Worm (Caenorhabditis elegans) whole organism, midembryonic: ENCODE data around the gene hrg-6.

Experiments used
- flt-1 ChIP-seq: fragments of 200-800 bp; sonication (Bioruptor generic); IDR thresholded peaks from 2 replicates; pipeline ENCODE4 v1.3.6; 2022; ENCODE audit warnings: missing genetic modification characterization, missing compliant biosample characterization
- med-1 ChIP-seq: sonication (generic microtip); optimal IDR thresholded peaks from 2 replicates; lab custom pipeline; 2017; ENCODE audit warnings: missing genetic modification characterization, mild to moderate bottlenecking, missing compliant biosample characterization, antibody characterized with exemption, missing genetic modification reagents; ENCODE audit not compliant: insufficient read depth
- ref-1 ChIP-seq: fragments of 200-800 bp; sonication (Bioruptor generic); conservative IDR thresholded peaks from 2 replicates; pipeline ENCODE4 v1.3.6; 2022; ENCODE audit warnings: missing genetic modification reagents, missing genetic modification characterization, missing compliant biosample characterization
- tab-1 ChIP-seq: fragments of 200-800 bp; sonication (Bioruptor generic); IDR thresholded peaks from 2 replicates; pipeline ENCODE4 v1.3.6; 2022; ENCODE audit warnings: missing genetic modification characterization, missing compliant biosample characterization

DNA sequence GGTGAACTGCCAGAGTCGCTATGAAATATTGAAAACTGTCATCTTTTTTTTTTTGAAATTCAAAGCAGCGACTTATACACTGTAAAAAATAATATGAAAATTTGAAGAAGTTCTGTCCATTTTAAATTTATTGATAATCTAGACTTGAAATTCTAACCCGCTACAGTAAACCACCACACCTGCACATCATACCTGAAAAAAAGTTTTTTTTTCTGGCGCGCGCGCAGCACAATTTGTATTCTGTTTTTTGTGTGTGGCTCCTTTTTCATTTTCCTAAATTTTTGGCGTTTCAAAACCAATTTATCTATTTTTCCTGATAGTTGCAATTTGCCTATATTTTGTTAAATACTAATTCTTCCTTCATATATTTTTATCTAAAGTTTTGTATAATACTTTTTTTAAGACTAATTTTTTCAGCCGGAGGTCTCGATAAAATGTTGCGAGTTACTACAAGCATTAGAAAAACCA lies 46.8 kb upstream of the hrg-6 start, which contains the start of gene cyb-2.1:
- no peak for TF ChIP-seq ref-1 (GFP tag; lab: Robert Waterston, UW)
- TF ChIP-seq tab-1 (GFP tag; lab: Robert Waterston, UW) = no peak
- no peak for TF ChIP-seq flt-1 (GFP tag; lab: Robert Waterston, UW)
- no peak for TF ChIP-seq med-1 (GFP tag; lab: Kevin White, UChicago)
